Fruit fly (Drosophila melanogaster) S2 (cell line): ENCODE measurements around the gene CG14285.

Experiments used
- CG8478 ChIP-seq: fragments of >200 bp; optimal IDR thresholded peaks from 2 replicates; lab custom pipeline; 2018
- CTCF ChIP-seq, 2 experiments: fragments of >200 bp; optimal IDR thresholded peaks; 2 replicates each; lab custom pipeline; 2018

The CG14285 gene

dm6 chr3R:19024761-19025160 is at the start of gene CG14285:
Gene CG14285, plus strand, starts transcription at chr3R:19025099.
- TF ChIP-seq CG8478 (lab: Kevin White, UChicago), result no peak
- TF ChIP-seq CTCF (optimal IDR thresholded peaks at IDR 0.05; lab: Kevin White, UChicago), result no peak

dm6 chr3R:18978709-18979108 is 46.2 kb upstream of the CG14285 start, which contains the start of gene euc:
Gene euc, minus strand, starts transcription at chr3R:18978809.
- TF ChIP-seq CTCF (optimal IDR thresholded peaks at IDR 0.05; lab: Kevin White, UChicago), result no peak
- no peak for TF ChIP-seq CG8478 (lab: Kevin White, UChicago)

DNA sequence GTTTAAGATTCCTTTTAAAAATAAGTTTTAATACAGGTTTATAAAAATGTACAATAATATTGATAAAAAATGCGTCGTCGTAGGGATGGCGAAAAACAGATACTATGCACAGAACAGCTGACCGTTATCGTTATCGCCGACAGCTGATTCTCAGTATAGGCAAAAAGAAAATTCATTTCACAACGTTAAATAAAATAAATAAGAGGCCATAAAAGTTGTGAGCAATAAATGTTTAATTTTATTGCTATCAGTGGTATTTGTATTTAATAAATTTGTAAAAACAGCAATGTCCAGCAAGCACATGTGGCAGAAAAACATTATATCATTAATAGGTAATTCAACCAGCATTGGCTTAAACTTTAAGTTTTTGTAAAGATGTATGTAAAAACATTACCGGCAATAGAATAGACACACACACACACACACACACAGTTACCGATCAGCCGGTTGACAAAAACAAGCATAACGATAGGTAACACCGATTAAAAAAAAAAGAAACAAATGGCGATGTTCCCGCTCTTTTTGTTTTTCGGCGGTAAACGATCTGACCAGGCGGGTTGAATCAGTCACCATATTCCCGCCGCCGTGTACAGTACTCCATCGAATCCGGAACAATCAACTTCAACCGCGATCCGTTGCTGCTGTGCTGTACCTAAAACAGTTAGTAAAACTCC is 43.9 kb upstream of the CG14285 start, which contains the start of the genes dnk and Smu1:
dnk (plus strand) TSS at position 133 of the 674 bp plus-strand sequence.
Smu1 (minus strand) TSS at position 462 of the 674 bp plus-strand sequence.
- no peak for TF ChIP-seq CG8478 (lab: Kevin White, UChicago)

DNA sequence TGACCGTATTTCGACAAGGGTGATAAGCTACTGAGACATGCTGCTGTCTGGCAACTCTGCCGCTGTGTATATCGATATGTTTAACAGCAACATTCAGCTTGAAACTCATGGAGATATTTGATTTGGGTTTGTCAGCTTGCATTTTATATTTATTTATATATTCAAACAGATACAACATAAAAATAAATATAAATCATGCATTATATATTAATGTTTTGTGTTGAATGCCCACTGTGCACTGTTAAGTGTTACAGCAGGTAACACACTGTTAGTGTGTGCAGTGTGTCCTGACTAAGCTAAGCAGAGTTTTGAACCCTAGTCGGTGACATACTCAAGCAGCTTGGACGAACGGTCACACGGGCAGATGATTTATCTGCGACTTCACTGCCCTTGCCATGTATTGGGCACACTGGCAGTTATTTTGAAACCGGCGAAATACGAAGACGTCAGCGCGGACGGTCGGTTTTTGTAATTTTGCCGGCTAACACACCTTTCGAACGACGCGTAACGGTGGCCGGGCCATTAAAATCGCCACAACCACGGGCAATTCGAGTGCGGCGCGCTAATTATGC is 41.2 kb upstream of the CG14285 start, which contains the start of the genes snRNP-U1-C and gukh:
snRNP-U1-C (minus strand) TSS at position 37 of the 572 bp plus-strand sequence.
gukh (plus strand) TSS at position 412 of the 572 bp plus-strand sequence.
- no peak for TF ChIP-seq CG8478 (lab: Kevin White, UChicago)
- TF ChIP-seq CTCF (optimal IDR thresholded peaks at IDR 0.05; lab: Kevin White, UChicago), result peak; percentile 74 to 79

- TF ChIP-seq CG8478 (lab: Kevin White, UChicago), result no peak
- no peak for TF ChIP-seq CTCF (optimal IDR thresholded peaks at IDR 0.05; lab: Kevin White, UChicago)
These were observed 39.6 kb upstream of the CG14285 start for dm6 chr3R:18985114-18985785.

DNA sequence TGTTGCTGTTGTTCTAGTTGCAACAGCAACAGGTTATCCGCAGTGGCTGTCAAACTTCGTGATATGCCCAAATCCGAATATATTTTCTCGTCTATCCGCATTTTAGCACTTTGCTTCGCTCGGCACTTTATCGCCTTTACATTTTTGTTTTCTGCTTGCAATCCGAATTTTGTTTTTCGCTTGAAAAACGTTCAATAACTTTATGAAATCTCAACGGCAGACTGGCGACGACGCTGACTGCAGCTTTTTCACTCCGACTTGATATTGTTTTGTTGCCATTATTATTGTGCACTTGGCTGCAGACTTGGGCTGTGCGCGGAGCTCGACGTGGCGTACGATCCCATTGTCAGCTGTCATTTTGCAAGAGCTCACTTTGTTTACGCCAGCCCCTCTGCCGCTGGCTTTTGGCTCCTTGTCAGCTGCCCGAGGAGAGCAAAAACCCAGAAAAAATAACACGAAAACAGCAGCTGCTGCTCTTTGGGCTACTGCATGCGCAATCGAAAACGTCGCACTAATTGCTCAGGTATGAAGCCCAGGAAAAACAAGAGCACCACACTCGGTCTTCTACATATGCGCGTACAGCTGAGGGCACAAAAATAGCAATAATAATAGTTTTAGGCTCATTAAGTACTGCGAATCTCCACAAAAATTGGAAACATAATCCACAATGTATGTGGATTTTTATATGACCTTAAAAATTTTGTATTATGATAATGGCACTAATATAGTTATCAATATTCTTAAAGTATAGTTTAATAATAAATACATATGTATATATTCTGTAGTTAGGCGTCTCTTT is 38.6 kb upstream of the CG14285 start:
- TF ChIP-seq CG8478 (lab: Kevin White, UChicago) (no peak), CTCF (optimal IDR thresholded peaks at IDR 0.05; lab: Kevin White, UChicago) (no peak)

dm6 chr3R:18987428-18988416 is 37.2 kb upstream of the CG14285 start:
- no peak for TF ChIP-seq CG8478 (lab: Kevin White, UChicago)
- no peak for TF ChIP-seq CTCF (optimal IDR thresholded peaks at IDR 0.05; lab: Kevin White, UChicago)

DNA sequence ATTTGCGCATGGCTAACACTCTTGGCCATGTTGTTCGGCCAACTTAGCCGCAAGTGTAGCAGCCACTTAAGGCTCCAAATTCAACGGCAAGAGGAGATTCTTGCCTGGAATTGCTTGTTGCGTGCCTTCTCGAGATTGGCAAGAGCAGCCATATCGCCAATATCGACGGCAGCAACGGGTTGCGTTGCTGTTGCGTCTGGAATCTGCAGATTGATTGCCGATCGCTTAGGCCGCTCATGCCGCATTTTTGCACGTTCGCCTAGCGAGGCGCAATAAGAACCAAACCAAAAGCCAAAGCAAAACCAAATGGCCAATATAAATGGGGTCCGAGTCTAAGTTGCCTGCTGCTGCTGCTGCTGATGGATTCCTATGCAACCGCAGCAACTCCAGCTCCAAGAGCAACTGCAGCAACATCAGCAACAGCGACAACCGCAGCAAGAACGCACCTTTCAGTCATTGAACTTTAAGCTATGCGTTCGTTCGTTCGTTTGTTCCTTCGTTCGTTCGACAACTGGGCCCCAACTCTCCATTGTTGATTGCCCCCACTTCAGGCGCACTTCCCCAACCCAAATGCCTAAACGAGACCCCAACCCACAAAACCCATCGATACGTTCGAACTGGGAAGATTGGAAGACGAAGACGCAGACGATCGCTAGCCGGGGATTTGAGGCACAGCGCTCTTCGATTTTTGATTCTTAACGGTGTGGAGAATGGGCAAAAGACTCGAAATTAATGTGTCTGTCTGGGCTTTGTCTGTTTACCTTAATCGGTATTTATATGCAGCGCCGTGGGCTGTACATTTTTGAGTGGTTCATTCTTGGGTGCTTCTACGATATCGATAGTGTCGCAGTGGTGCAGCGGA is 35.7 kb upstream of the CG14285 start:
- TF ChIP-seq CG8478 (lab: Kevin White, UChicago) (no peak), CTCF (optimal IDR thresholded peaks at IDR 0.05; lab: Kevin White, UChicago) (no peak)

DNA sequence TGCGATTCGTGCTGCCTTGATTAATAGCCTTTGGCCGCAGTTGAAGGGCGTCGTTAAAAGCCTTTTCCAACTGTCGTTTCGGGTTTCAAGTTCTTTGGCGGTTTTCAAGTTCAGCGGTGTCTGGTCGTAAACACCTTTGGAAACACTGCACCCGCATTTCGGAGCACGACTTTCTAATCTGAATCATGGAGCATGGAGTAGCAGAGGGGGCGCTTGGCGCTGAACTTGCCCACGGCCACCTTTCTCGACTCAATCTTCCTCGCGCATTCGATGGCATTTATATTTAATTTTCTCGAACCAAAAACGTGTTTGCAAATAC is 35.1 kb upstream of the CG14285 start:
- no peak for TF ChIP-seq CG8478 (lab: Kevin White, UChicago)
- TF ChIP-seq CTCF (optimal IDR thresholded peaks at IDR 0.05; lab: Kevin White, UChicago), result no peak

- TF ChIP-seq CG8478 (lab: Kevin White, UChicago) (no peak), CTCF (optimal IDR thresholded peaks at IDR 0.05; lab: Kevin White, UChicago) (no peak)
These were observed 34.4 kb upstream of the CG14285 start for dm6 chr3R:18990514-18990913.

DNA sequence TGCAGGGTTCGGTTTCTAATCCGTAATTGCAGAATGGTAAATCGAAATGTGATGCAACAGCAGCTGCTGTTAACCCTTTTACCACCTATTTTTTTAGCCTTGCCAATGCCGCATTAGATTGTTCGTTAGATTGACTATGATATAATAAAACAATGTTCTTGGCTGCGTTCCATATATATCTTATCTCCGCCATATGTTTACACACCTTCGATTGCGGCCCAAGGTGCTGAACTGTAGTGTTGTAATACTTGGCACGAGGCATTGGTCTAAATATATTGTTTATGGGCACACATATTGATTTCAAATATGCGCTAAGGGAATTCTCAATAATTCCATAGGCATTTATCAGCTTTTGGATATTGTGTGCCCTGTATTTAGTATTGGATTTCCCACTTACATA is 33.2 kb upstream of the CG14285 start:
- TF ChIP-seq CG8478 (lab: Kevin White, UChicago) (no peak), CTCF (optimal IDR thresholded peaks at IDR 0.05; lab: Kevin White, UChicago) (no peak)

DNA sequence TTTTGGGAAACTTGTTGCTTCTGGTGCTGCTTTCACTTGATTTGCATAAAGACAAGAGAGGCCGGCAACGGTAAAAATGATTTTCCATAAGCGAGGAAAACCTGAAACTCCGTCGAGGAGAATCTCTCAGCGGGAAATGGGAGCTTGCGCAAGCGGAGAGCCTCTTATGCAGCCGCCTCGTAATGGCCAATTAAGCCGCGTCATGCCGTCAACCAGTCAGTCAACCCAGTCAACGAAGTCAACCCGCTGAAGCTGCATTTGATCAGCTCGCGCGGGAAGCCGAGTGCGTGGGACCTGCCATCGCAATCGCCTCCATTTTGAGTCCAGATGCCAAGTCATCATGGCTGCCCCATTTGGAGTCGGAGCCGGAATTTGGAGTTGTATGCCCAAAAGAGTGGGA is 31.7 kb upstream of the CG14285 start:
- TF ChIP-seq CG8478 (lab: Kevin White, UChicago), result no peak
- no peak for TF ChIP-seq CTCF (optimal IDR thresholded peaks at IDR 0.05; lab: Kevin White, UChicago)
